Worm (Caenorhabditis elegans): ENCODE measurements around the gene C30G12.2.

DNA sequence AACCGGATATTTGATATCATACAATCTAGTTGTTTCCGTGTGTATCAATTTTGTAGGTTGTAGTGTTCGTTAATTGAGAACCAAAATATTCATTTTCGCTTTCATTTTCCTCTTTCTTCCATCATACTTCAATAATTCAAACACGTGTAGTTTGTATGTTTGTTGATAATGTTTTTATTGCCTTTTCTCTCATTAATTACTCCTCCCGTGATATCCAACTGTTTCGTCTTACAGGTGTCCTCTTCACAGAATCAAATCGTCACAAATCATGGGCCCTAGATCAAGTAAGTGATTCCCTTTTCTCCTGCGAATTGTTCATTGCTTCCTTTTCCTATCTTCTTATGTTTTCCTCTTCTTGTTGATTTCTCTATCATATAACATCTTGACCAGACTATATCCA is 48.8 kb downstream of the C30G12.2 start, which contains the start of gene nhr-21:
- no peak for TF ChIP-seq nhr-11 (tag; optimal IDR thresholded peaks at IDR 0.05)
- TF ChIP-seq F13H6.1 (tag; optimal IDR thresholded peaks at IDR 0.05): no peak
- no peak for TF ChIP-seq pax-1 (tag; optimal IDR thresholded peaks at IDR 0.05)
- TF ChIP-seq ceh-45 (GFP tag; IDR thresholded peaks at IDR 0.05): no peak
- no peak for TF ChIP-seq pha-2 (tag; optimal IDR thresholded peaks at IDR 0.05)
- no peak for TF ChIP-seq lin-11 (tag; optimal IDR thresholded peaks at IDR 0.05)
- TF ChIP-seq fax-1 (tag; optimal IDR thresholded peaks at IDR 0.05): no peak

Data from whole organism, late embryonic.